Fruit fly (Drosophila melanogaster) whole organism, pupa: Measurements from ENCODE around the gene Rab26.
A peak's percentile ranks its signal among the peaks of the same experiment; 100 is the strongest.

ENCODE experiments used
- CG10348 ChIP-seq: fragments of 200-800 bp; sonication (Bioruptor generic); IDR thresholded peaks from 2 replicates; pipeline ENCODE4 v1.3.6; 2022; ENCODE audit warnings: missing biosample characterization, missing genetic modification characterization
- CG12605 ChIP-seq: fragments of 200-800 bp; sonication (Bioruptor generic); IDR thresholded peaks from 2 replicates; pipeline ENCODE4 v1.3.6; 2022; ENCODE audit warnings: missing biosample characterization, missing genetic modification characterization
- CG13204 ChIP-seq: fragments of 200-800 bp; sonication (Bioruptor generic); optimal IDR thresholded peaks from 2 replicates; lab custom pipeline; 2018; ENCODE audit warnings: missing biosample characterization, mild to moderate bottlenecking, missing genetic modification characterization, moderate library complexity
- CG14655 ChIP-seq: fragments of 200-800 bp; sonication (Bioruptor generic); optimal IDR thresholded peaks from 3 replicates; lab custom pipeline; 2017; ENCODE audit warnings: mild to moderate bottlenecking, missing biosample characterization, missing genetic modification reagents, missing genetic modification characterization
- CG15710 ChIP-seq: fragments of 200-800 bp; sonication (Bioruptor generic); optimal IDR thresholded peaks from 2 replicates; lab custom pipeline; 2018; ENCODE audit warnings: missing biosample characterization, mild to moderate bottlenecking, missing genetic modification characterization, moderate library complexity
- CG17806 ChIP-seq: fragments of 200-800 bp; sonication (Bioruptor generic); optimal IDR thresholded peaks from 2 replicates; lab custom pipeline; 2018; ENCODE audit warnings: missing biosample characterization, mild to moderate bottlenecking, missing genetic modification characterization, moderate library complexity
- CG32121 ChIP-seq: fragments of 200-800 bp; sonication (Bioruptor generic); IDR thresholded peaks from 2 replicates; pipeline ENCODE4 v1.3.6; 2022; ENCODE audit warnings: missing biosample characterization, missing genetic modification characterization
- CG34367 ChIP-seq: fragments of 200-800 bp; sonication (Bioruptor generic); optimal IDR thresholded peaks from 2 replicates; lab custom pipeline; 2018; ENCODE audit warnings: missing biosample characterization, mild to moderate bottlenecking, missing genetic modification characterization
- CG4496 ChIP-seq: fragments of 200-800 bp; sonication (Bioruptor generic); IDR thresholded peaks from 3 replicates; pipeline ENCODE4 v1.3.6; 2022; ENCODE audit warnings: missing biosample characterization, missing genetic modification characterization
- CG8159 ChIP-seq: fragments of 200-800 bp; sonication (Bioruptor generic); optimal IDR thresholded peaks from 3 replicates; lab custom pipeline; 2018; ENCODE audit warnings: missing biosample characterization, mild to moderate bottlenecking, missing genetic modification characterization, moderate library complexity
- CG8301 ChIP-seq: fragments of 200-800 bp; sonication (Bioruptor generic); optimal IDR thresholded peaks from 2 replicates; lab custom pipeline; 2018; ENCODE audit warnings: missing biosample characterization, mild to moderate bottlenecking, missing genetic modification characterization
- CG9948 ChIP-seq: fragments of 200-800 bp; sonication (Bioruptor generic); optimal IDR thresholded peaks from 2 replicates; lab custom pipeline; 2018; ENCODE audit warnings: missing biosample characterization, mild to moderate bottlenecking, missing genetic modification characterization, moderate library complexity
- D1 ChIP-seq: fragments of 200-800 bp; sonication (Bioruptor generic); optimal IDR thresholded peaks from 2 replicates; lab custom pipeline; 2018; ENCODE audit warnings: missing biosample characterization, mild to moderate bottlenecking, missing genetic modification characterization, moderate library complexity
- EcR ChIP-seq: fragments of 200-800 bp; sonication (Bioruptor generic); optimal IDR thresholded peaks from 3 replicates; lab custom pipeline; 2019; ENCODE audit warnings: missing biosample characterization, missing genetic modification characterization, mild to moderate bottlenecking, moderate library complexity, missing genetic modification reagents
- Ets98B ChIP-seq: fragments of 200-800 bp; sonication (Bioruptor generic); IDR thresholded peaks from 2 replicates; pipeline ENCODE4 v1.3.6; 2022; ENCODE audit warnings: missing biosample characterization, missing genetic modification characterization
- Pif1A ChIP-seq: fragments of 200-800 bp; sonication (Bioruptor generic); optimal IDR thresholded peaks from 3 replicates; lab custom pipeline; 2016; ENCODE audit warnings: missing biosample characterization, missing genetic modification characterization
- Pif1B ChIP-seq: fragments of 200-800 bp; sonication (Bioruptor generic); optimal IDR thresholded peaks from 3 replicates; lab custom pipeline; 2016; ENCODE audit warnings: missing biosample characterization, missing genetic modification characterization
- Snoo ChIP-seq: fragments of 200-800 bp; sonication (Bioruptor generic); optimal IDR thresholded peaks from 3 replicates; lab custom pipeline; 2017; ENCODE audit warnings: missing biosample characterization, mild to moderate bottlenecking, missing genetic modification characterization, inconsistent platforms
- fd96Ca ChIP-seq: fragments of 200-800 bp; sonication (Bioruptor generic); IDR thresholded peaks from 3 replicates; pipeline ENCODE4 v1.3.6; 2022; ENCODE audit warnings: missing biosample characterization, missing genetic modification characterization
- gl ChIP-seq: fragments of 200-800 bp; sonication (Bioruptor generic); optimal IDR thresholded peaks from 2 replicates; lab custom pipeline; 2018; ENCODE audit warnings: missing biosample characterization, mild to moderate bottlenecking, missing genetic modification characterization
- rn ChIP-seq: fragments of 200-800 bp; sonication (Bioruptor generic); IDR thresholded peaks from 2 replicates; pipeline ENCODE4 v1.3.6; 2022; ENCODE audit warnings: missing biosample characterization, missing genetic modification characterization

Rab26 gene

DNA sequence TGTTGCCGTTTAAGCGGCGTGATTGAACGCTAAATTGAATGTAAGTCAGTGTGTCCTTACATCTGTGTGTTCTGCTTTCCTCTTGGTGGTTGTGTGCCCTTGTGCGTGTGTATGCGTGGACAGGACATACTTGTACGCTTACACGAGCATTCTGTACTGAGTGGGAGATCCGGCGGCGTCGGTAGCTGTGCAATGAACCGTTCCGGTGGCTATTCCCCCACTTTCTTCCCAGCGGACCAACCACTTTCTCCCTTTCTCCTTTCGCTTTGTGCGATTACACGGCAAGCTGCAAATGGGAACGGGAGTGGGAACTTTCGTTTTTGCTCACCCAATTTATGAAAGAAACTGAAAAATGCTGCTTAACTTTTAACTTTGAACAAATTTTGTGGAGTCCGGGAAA, 6.2 kb downstream of the Rab26 start:
- no peak for TF ChIP-seq CG9948 (tag; lab: Kevin White, UChicago)
- TF ChIP-seq CG8159 = no peak
- TF ChIP-seq CG10348 = no peak
- no peak for TF ChIP-seq D1
- TF ChIP-seq Snoo (tag; lab: Kevin White, UChicago) = no peak
- TF ChIP-seq CG32121 (GFP tag; lab: Robert Waterston, UW) = no peak
- TF ChIP-seq CG4496 (GFP tag; lab: Robert Waterston, UW) = no peak
- no peak for TF ChIP-seq CG13204 (GFP tag; lab: Kevin White, UChicago)
- no peak for TF ChIP-seq Pif1A (GFP tag; lab: Kevin White, UChicago)
- TF ChIP-seq rn (GFP tag; lab: Robert Waterston, UW) = no peak
- no peak for TF ChIP-seq CG15710 (tag; lab: Kevin White, UChicago)
- TF ChIP-seq fd96Ca (GFP tag; lab: Robert Waterston, UW) = no peak
- TF ChIP-seq EcR (GFP tag; lab: Kevin White, UChicago) = no peak
- TF ChIP-seq CG12605 (GFP tag; lab: Robert Waterston, UW) = no peak

DNA sequence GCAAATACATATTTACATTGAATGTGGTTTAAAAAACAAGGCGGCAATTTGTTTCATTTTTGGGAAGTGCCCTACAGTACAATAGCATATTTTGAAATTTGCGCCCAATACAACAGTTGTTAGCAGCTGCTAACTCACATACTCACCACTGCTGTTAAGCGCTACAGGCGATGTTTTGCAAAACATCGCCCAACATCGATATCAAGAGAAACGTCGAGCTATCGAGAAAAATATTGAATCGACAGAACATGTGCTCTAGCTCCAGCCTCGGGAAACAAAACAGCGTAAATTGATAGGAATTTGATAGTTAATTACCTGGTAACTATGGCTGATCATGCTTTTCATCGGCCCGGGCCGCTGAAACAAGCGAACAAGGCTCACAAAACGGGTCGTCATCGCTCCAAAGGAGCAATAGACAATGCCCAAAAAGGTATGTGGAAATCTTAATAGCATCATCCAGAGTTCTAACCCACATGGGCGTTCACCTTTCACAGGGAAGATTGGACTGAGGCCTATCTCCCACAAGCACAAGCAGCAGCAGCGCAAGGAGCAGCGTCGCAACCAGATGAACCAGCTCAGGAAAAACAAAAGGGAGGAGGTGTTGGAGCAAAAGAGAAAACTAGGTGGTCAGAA, 16.5 kb downstream of the Rab26 start, which contains the start of gene Tsr1:
TSS of gene Tsr1 (plus strand) at position 217 of the 633 bp plus-strand sequence.
- TF ChIP-seq CG32121 (GFP tag; lab: Robert Waterston, UW) (no peak), D1 (no peak), CG8301 (tag; lab: Kevin White, UChicago) (no peak), CG17806 (no peak), CG8159 (no peak), Snoo (tag; lab: Kevin White, UChicago) (no peak), CG10348 (no peak), rn (GFP tag; lab: Robert Waterston, UW) (no peak), CG15710 (tag; lab: Kevin White, UChicago) (no peak), CG13204 (GFP tag; lab: Kevin White, UChicago) (no peak), Pif1B (GFP tag; lab: Kevin White, UChicago) (no peak), Ets98B (GFP tag; lab: Robert Waterston, UW) (no peak), CG34367 (tag; lab: Kevin White, UChicago) (no peak), EcR (GFP tag; lab: Kevin White, UChicago) (no peak), CG12605 (GFP tag; lab: Robert Waterston, UW) (no peak), CG4496 (GFP tag; lab: Robert Waterston, UW) (no peak), fd96Ca (GFP tag; lab: Robert Waterston, UW) (no peak), CG9948 (tag; lab: Kevin White, UChicago) (no peak)

DNA sequence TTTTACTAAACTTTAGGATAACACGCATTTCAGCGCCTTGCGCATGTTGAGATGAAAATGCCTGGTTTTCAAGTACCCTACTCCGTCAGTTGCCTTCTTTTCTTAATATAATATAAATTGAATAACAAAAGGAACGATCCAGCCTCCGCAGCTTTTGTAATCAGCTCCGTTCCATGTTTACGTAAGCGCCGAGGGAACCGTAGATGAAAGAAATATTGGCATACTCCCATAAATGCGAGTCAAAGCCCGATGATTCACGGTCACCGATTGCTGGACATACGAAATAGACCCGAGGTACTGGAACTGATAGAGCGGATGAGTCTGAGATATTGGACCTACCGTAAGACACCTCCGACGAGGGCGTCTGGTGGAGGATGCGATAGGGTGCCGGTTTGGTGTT, 24.0 kb downstream of the Rab26 start:
- TF ChIP-seq EcR (GFP tag; lab: Kevin White, UChicago) (peak; percentile 77), CG8301 (tag; lab: Kevin White, UChicago) (no peak)

DNA sequence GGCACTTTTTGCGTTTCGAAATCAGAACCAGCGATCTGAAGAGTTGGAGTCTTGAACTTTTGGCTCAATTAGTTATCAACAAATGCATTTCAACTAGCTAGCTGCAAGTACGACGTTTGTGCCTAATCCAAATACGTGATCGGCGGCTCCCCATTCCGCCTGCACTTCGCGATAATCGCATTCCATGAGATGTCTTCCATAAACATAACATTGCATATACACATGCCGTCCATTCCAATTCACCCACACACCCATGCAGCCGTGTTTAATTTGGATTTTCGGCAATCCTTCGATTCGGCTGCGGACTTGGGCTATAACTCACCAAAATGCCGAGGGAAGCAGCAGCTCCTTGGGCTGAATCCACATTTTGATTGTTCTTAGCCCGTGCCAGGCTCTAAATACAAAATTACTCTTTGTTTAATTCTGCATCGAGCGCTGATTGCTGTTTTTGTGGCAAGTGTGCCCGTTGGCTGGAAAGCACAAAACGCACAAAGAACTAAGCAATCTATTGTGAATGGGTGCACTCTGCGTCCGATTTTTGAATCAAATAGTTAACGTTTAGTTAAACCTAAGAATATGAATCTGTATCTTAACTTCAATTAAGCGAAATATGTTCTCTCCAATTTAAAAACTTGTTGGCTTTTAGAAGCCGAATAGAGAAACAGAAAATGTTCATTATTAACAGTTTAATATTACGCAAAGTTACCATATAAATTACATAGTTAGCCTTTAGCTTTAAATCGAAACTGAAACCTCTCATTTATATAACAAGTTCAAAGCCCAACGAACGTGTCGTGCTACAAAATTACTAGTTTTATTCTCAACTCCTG, 24.9 kb downstream of the Rab26 start, which contains the start of the genes Tbc1d8-9 and CG32436:
TSS of gene Tbc1d8-9 (minus strand) at position 463 of the 830 bp plus-strand sequence.
TSS of gene CG32436 (plus strand) at position 780 of the 830 bp plus-strand sequence.
- TF ChIP-seq Pif1A (GFP tag; lab: Kevin White, UChicago) = no peak
- no peak for TF ChIP-seq CG17806
- TF ChIP-seq gl (tag; lab: Kevin White, UChicago) = no peak
- no peak for TF ChIP-seq CG10348
- no peak for TF ChIP-seq D1
- no peak for TF ChIP-seq Snoo (tag; lab: Kevin White, UChicago)
- no peak for TF ChIP-seq CG8159
- no peak for TF ChIP-seq CG15710 (tag; lab: Kevin White, UChicago)
- TF ChIP-seq CG34367 (tag; lab: Kevin White, UChicago) = no peak
- TF ChIP-seq CG8301 (tag; lab: Kevin White, UChicago) = no peak
- no peak for TF ChIP-seq CG14655 (GFP tag; lab: Kevin White, UChicago)
- TF ChIP-seq fd96Ca (GFP tag; lab: Robert Waterston, UW) = peak; percentile 66; the same call in 1 of the 3 replicates
- TF ChIP-seq CG13204 (GFP tag; lab: Kevin White, UChicago) = no peak
- TF ChIP-seq rn (GFP tag; lab: Robert Waterston, UW) = no peak
- peak; percentile 8 for TF ChIP-seq EcR (GFP tag; lab: Kevin White, UChicago)
- TF ChIP-seq CG32121 (GFP tag; lab: Robert Waterston, UW) = peak; percentile 70
- peak; percentile 47; the same call in 1 of the 2 replicates for TF ChIP-seq CG12605 (GFP tag; lab: Robert Waterston, UW)
- no peak for TF ChIP-seq CG9948 (tag; lab: Kevin White, UChicago)
- TF ChIP-seq CG4496 (GFP tag; lab: Robert Waterston, UW) = peak; percentile 56; the same call in 2 of the 3 replicates
- TF ChIP-seq Pif1B (GFP tag; lab: Kevin White, UChicago) = no peak
- peak; percentile 59; the same call in 1 of the 2 replicates for TF ChIP-seq Ets98B (GFP tag; lab: Robert Waterston, UW)

DNA sequence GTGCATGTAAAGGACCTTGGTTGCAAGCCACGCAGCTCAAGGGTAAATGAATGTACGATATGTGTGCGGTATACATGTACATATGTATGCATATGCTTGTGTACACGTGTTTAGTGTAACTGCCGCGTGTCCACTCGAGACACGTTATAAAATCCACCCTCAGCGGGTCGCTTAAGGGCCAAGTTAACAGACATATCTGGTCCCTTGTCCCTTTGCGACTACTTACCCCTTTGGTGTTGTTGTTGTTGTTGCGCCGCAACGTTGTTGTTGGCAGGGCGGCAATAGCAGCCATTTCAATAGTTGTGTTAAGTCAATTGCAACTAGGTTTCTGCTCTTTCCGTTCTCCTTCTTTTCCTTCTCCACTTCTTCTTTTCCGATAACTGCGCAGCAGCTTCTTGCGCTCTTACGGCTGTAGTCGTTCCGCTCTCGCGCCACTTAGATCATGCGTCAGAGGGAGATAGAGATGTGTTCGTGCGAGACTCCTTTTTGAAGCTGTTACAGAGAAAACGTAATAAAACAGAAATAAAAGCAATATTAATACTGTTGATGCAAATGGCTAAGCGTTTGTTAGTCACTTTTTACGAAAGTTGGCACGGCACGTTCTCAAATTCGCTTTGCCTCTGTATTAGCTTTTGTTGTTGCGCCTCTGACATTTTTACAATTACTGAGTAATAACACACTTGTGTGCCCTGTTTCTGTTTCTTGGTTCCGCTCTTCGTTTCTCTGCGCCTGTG, 28.1 kb downstream of the Rab26 start:
- no peak for TF ChIP-seq Ets98B (GFP tag; lab: Robert Waterston, UW)
- no peak for TF ChIP-seq CG13204 (GFP tag; lab: Kevin White, UChicago)
- no peak for TF ChIP-seq CG9948 (tag; lab: Kevin White, UChicago)
- TF ChIP-seq CG4496 (GFP tag; lab: Robert Waterston, UW) = no peak; the same call in 2 of the 3 replicates
- TF ChIP-seq D1 = no peak
- TF ChIP-seq fd96Ca (GFP tag; lab: Robert Waterston, UW) = no peak
- TF ChIP-seq CG17806 = no peak
- TF ChIP-seq CG8301 (tag; lab: Kevin White, UChicago) = no peak
- TF ChIP-seq Pif1A (GFP tag; lab: Kevin White, UChicago) = no peak
- no peak for TF ChIP-seq CG10348
- TF ChIP-seq CG8159 = no peak
- TF ChIP-seq CG34367 (tag; lab: Kevin White, UChicago) = no peak
